Worm (Caenorhabditis elegans) whole organism, young adult: ENCODE results near the gene C15H7.4.

ENCODE experiments used
- B0019.2 ChIP-seq: fragments of 200-800 bp; sonication (Bioruptor generic); conservative IDR thresholded peaks from 2 replicates; pipeline ENCODE4 v1.3.6; 2022; ENCODE audit warnings: missing genetic modification reagents, missing genetic modification characterization, missing compliant biosample characterization
- B0035.1 ChIP-seq: sonication (generic microtip); optimal IDR thresholded peaks from 2 replicates; lab custom pipeline; 2016; ENCODE audit warnings: missing genetic modification characterization, mild to moderate bottlenecking, missing compliant biosample characterization, missing genotype, missing genetic modification reagents
- B0336.3 ChIP-seq: fragments of 200-800 bp; sonication (Bioruptor generic); IDR thresholded peaks from 2 replicates; pipeline ENCODE4 v1.3.6; 2022; ENCODE audit warnings: missing genetic modification characterization, missing compliant biosample characterization
- F10E7.11 ChIP-seq: sonication (generic microtip); optimal IDR thresholded peaks from 2 replicates; lab custom pipeline; 2017; ENCODE audit warnings: mild to moderate bottlenecking, missing genetic modification characterization, moderate library complexity, missing compliant biosample characterization
- F33H1.4 ChIP-seq: fragments of 200-800 bp; sonication (Bioruptor generic); IDR thresholded peaks from 2 replicates; pipeline ENCODE4 v1.3.6; 2022; ENCODE audit warnings: missing genetic modification reagents, missing genetic modification characterization, missing compliant biosample characterization
- F39B2.1 ChIP-seq: fragments of 200-800 bp; sonication (Bioruptor generic); IDR thresholded peaks from 2 replicates; pipeline ENCODE4 v1.3.6; 2022; ENCODE audit warnings: missing genetic modification reagents, missing genetic modification characterization, missing compliant biosample characterization
- F55B11.4 ChIP-seq: sonication (generic microtip); optimal IDR thresholded peaks from 2 replicates; lab custom pipeline; 2016; ENCODE audit warnings: missing compliant biosample characterization, missing genetic modification characterization, borderline replicate concordance; ENCODE audit not compliant: insufficient read depth
- K12H6.12 ChIP-seq: fragments of 200-800 bp; sonication (Bioruptor generic); optimal IDR thresholded peaks from 2 replicates; lab custom pipeline; 2018; ENCODE audit warnings: mild to moderate bottlenecking, missing genetic modification characterization, missing compliant biosample characterization
- T07F8.4 ChIP-seq: sonication (generic microtip); optimal IDR thresholded peaks from 2 replicates; lab custom pipeline; 2016; ENCODE audit warnings: mild to moderate bottlenecking, missing genetic modification characterization, moderate library complexity, missing compliant biosample characterization
- Y53F4B.3 ChIP-seq: fragments of 200-800 bp; sonication (Bioruptor generic); IDR thresholded peaks from 2 replicates; pipeline ENCODE4 v1.3.6; 2022; ENCODE audit warnings: missing genetic modification reagents, missing genetic modification characterization, missing compliant biosample characterization
- Y53G8AR.9 ChIP-seq: fragments of 200-800 bp; sonication (Bioruptor generic); conservative IDR thresholded peaks from 2 replicates; pipeline ENCODE4 v1.3.6; 2022; ENCODE audit warnings: missing genetic modification reagents, missing genetic modification characterization, missing compliant biosample characterization
- Y95B8A.8 ChIP-seq: fragments of 200-800 bp; sonication (Bioruptor generic); IDR thresholded peaks from 2 replicates; pipeline ENCODE4 v1.3.6; 2022; ENCODE audit warnings: missing genetic modification reagents, missing genetic modification characterization, missing compliant biosample characterization
- ZK185.1 ChIP-seq: sonication (generic microtip); optimal IDR thresholded peaks from 2 replicates; lab custom pipeline; 2016; ENCODE audit warnings: mild to moderate bottlenecking, missing genetic modification characterization, missing compliant biosample characterization; ENCODE audit not compliant: poor library complexity, severe bottlenecking
- ama-1 ChIP-seq, 3 experiments: fragments of 150-350 bp in 1 of 3; sonication (generic microtip) in 2 of 3; optimal IDR thresholded peaks; 2 replicates each; lab custom pipeline; 2014 to 2018; ENCODE audit warnings: missing biosample characterization in 2 of 3, missing genetic modification characterization in 2 of 3, missing genetic modification reagents in 2 of 3
- aptf-2 ChIP-seq: fragments of 200-800 bp; sonication (Bioruptor generic); conservative IDR thresholded peaks from 2 replicates; pipeline ENCODE4 v1.3.6; 2022; ENCODE audit warnings: missing genetic modification reagents, missing genetic modification characterization, missing compliant biosample characterization
- aptf-3 ChIP-seq: fragments of 200-800 bp; sonication (Bioruptor generic); IDR thresholded peaks from 2 replicates; pipeline ENCODE4 v1.3.6; 2022; ENCODE audit warnings: missing genetic modification characterization, missing compliant biosample characterization
- atf-7 ChIP-seq: sonication (generic microtip); optimal IDR thresholded peaks from 2 replicates; lab custom pipeline; 2017; ENCODE audit warnings: mild to moderate bottlenecking, missing genetic modification characterization, missing compliant biosample characterization
- attf-3 ChIP-seq: fragments of 200-800 bp; sonication (Bioruptor generic); conservative IDR thresholded peaks from 2 replicates; pipeline ENCODE4 v1.3.6; 2022; ENCODE audit warnings: missing genetic modification reagents, missing genetic modification characterization, missing compliant biosample characterization
- bed-1 ChIP-seq: fragments of 200-800 bp; sonication (Bioruptor generic); IDR thresholded peaks from 2 replicates; pipeline ENCODE4 v1.3.6; 2022; ENCODE audit warnings: missing genetic modification reagents, missing genetic modification characterization, missing compliant biosample characterization
- ceh-100 ChIP-seq: fragments of 200-800 bp; sonication (Bioruptor generic); IDR thresholded peaks from 2 replicates; pipeline ENCODE4 v1.3.6; 2022; ENCODE audit warnings: missing genetic modification reagents, missing genetic modification characterization, missing compliant biosample characterization
- ceh-40 ChIP-seq: fragments of 200-800 bp; sonication (Bioruptor generic); IDR thresholded peaks from 2 replicates; pipeline ENCODE4 v1.3.6; 2022; ENCODE audit warnings: missing genetic modification characterization, missing compliant biosample characterization
- ceh-79 ChIP-seq: sonication (generic microtip); optimal IDR thresholded peaks from 2 replicates; lab custom pipeline; 2017; ENCODE audit warnings: mild to moderate bottlenecking, missing genetic modification characterization, missing compliant biosample characterization
- dox-1 ChIP-seq: fragments of 200-800 bp; sonication (Bioruptor generic); IDR thresholded peaks from 2 replicates; pipeline ENCODE4 v1.3.6; 2022; ENCODE audit warnings: missing genetic modification reagents, missing genetic modification characterization, missing compliant biosample characterization
- dpl-1 ChIP-seq: fragments of 150-350 bp; optimal IDR thresholded peaks from 2 replicates; lab custom pipeline; 2014; ENCODE audit warnings: missing biosample characterization, missing genetic modification reagents, missing genetic modification characterization
- efl-1 ChIP-seq: fragments of 150-350 bp; optimal IDR thresholded peaks from 2 replicates; lab custom pipeline; 2014; ENCODE audit warnings: missing biosample characterization, missing genetic modification reagents, missing genetic modification characterization
- egl-18 ChIP-seq: fragments of 200-800 bp; sonication (Bioruptor generic); IDR thresholded peaks from 2 replicates; pipeline ENCODE4 v1.3.6; 2022; ENCODE audit warnings: missing genetic modification reagents, missing genetic modification characterization, missing compliant biosample characterization
- ekl-4 ChIP-seq: fragments of 200-800 bp; sonication (Bioruptor generic); IDR thresholded peaks from 2 replicates; pipeline ENCODE4 v1.3.6; 2022; ENCODE audit warnings: missing genetic modification reagents, missing genetic modification characterization, missing compliant biosample characterization
- fkh-3 ChIP-seq: sonication (generic microtip); optimal IDR thresholded peaks from 2 replicates; lab custom pipeline; 2016; ENCODE audit warnings: mild to moderate bottlenecking, missing genetic modification characterization, missing compliant biosample characterization
- gei-17 ChIP-seq: fragments of 200-800 bp; sonication (Bioruptor generic); optimal IDR thresholded peaks from 2 replicates; lab custom pipeline; 2018; ENCODE audit warnings: mild to moderate bottlenecking, missing genetic modification characterization, missing compliant biosample characterization
- hlh-12 ChIP-seq: sonication (generic microtip); optimal IDR thresholded peaks from 2 replicates; lab custom pipeline; 2016; ENCODE audit warnings: missing genetic modification characterization, missing compliant biosample characterization
- hmg-1.2 ChIP-seq: fragments of 200-800 bp; sonication (Bioruptor generic); IDR thresholded peaks from 2 replicates; pipeline ENCODE4 v1.3.6; 2022; ENCODE audit warnings: missing genetic modification reagents, missing genetic modification characterization, missing compliant biosample characterization
- hmg-20 ChIP-seq: fragments of 200-800 bp; sonication (Bioruptor generic); IDR thresholded peaks from 2 replicates; pipeline ENCODE4 v1.3.6; 2022; ENCODE audit warnings: missing genetic modification reagents, missing genetic modification characterization, missing compliant biosample characterization
- lin-54 ChIP-seq: fragments of 200-800 bp; sonication (Bioruptor generic); optimal IDR thresholded peaks from 2 replicates; lab custom pipeline; 2018; ENCODE audit warnings: mild to moderate bottlenecking, missing genetic modification characterization, missing compliant biosample characterization
- lir-1 ChIP-seq: fragments of 200-800 bp; sonication (Bioruptor generic); conservative IDR thresholded peaks from 2 replicates; pipeline ENCODE4 v1.3.6; 2022; ENCODE audit warnings: missing genetic modification reagents, missing genetic modification characterization, missing compliant biosample characterization
- lsl-1 ChIP-seq: fragments of 200-800 bp; sonication (Bioruptor generic); optimal IDR thresholded peaks from 2 replicates; lab custom pipeline; 2018; ENCODE audit warnings: mild to moderate bottlenecking, missing genetic modification characterization, moderate library complexity, missing compliant biosample characterization
- madf-10 ChIP-seq: sonication (generic microtip); optimal IDR thresholded peaks from 2 replicates; lab custom pipeline; 2016; ENCODE audit warnings: mild to moderate bottlenecking, missing genetic modification characterization, missing compliant biosample characterization
- madf-3 ChIP-seq: fragments of 200-800 bp; sonication (Bioruptor generic); IDR thresholded peaks from 2 replicates; pipeline ENCODE4 v1.3.6; 2022; ENCODE audit warnings: missing genetic modification reagents, missing genetic modification characterization, missing compliant biosample characterization
- nhr-27 ChIP-seq: fragments of 200-800 bp; sonication (Bioruptor generic); optimal IDR thresholded peaks from 2 replicates; lab custom pipeline; 2018; ENCODE audit warnings: mild to moderate bottlenecking, missing genetic modification characterization, moderate library complexity, missing compliant biosample characterization
- nhr-80 ChIP-seq: sonication (generic microtip); optimal IDR thresholded peaks from 2 replicates; lab custom pipeline; 2016; ENCODE audit warnings: missing genetic modification characterization, missing compliant biosample characterization
- pbrm-1 ChIP-seq: fragments of 200-800 bp; sonication (Bioruptor generic); IDR thresholded peaks from 2 replicates; pipeline ENCODE4 v1.3.6; 2022; ENCODE audit warnings: missing genetic modification reagents, missing genetic modification characterization, missing compliant biosample characterization
- rcor-1 ChIP-seq: fragments of 200-800 bp; sonication (Bioruptor generic); IDR thresholded peaks from 2 replicates; pipeline ENCODE4 v1.3.6; 2022; ENCODE audit warnings: missing genetic modification reagents, missing genetic modification characterization, missing compliant biosample characterization
- sdz-38 ChIP-seq: sonication (generic microtip); optimal IDR thresholded peaks from 2 replicates; lab custom pipeline; 2016; ENCODE audit warnings: missing genotype, missing genetic modification characterization, missing compliant biosample characterization
- sea-2 ChIP-seq: fragments of 200-800 bp; sonication (Bioruptor generic); IDR thresholded peaks from 2 replicates; pipeline ENCODE4 v1.3.6; 2022; ENCODE audit warnings: missing genetic modification characterization, missing compliant biosample characterization
- snpc-1.1 ChIP-seq: sonication (generic microtip); optimal IDR thresholded peaks from 2 replicates; lab custom pipeline; 2017; ENCODE audit warnings: missing genetic modification characterization, mild to moderate bottlenecking, missing compliant biosample characterization, antibody characterized with exemption, moderate library complexity, missing genotype, missing genetic modification reagents; ENCODE audit not compliant: insufficient read depth
- somi-1 ChIP-seq: fragments of 200-800 bp; sonication (Bioruptor generic); optimal IDR thresholded peaks from 2 replicates; lab custom pipeline; 2018; ENCODE audit warnings: mild to moderate bottlenecking, missing genetic modification characterization, missing compliant biosample characterization
- tbp1 ChIP-seq: fragments of 200-800 bp; sonication (Bioruptor generic); optimal IDR thresholded peaks from 2 replicates; lab custom pipeline; 2018; ENCODE audit warnings: mild to moderate bottlenecking, missing genetic modification characterization, missing compliant biosample characterization
- unc-130 ChIP-seq: sonication (generic microtip); optimal IDR thresholded peaks from 2 replicates; lab custom pipeline; 2016; ENCODE audit warnings: missing genetic modification reagents, missing genetic modification characterization, missing compliant biosample characterization
- ztf-28 ChIP-seq: fragments of 200-800 bp; sonication (Bioruptor generic); IDR thresholded peaks from 2 replicates; pipeline ENCODE4 v1.3.6; 2022; ENCODE audit warnings: missing genetic modification reagents, missing genetic modification characterization, missing compliant biosample characterization
- ztf-6 ChIP-seq: fragments of 200-800 bp; sonication (Bioruptor generic); IDR thresholded peaks from 2 replicates; pipeline ENCODE4 v1.3.6; 2022; ENCODE audit warnings: missing genetic modification reagents, missing genetic modification characterization, missing compliant biosample characterization

The C15H7.4 gene

ce11 chrIII:9631117-9631655, 24.5 kb downstream of the C15H7.4 start, which contains the start of gene ubc-7 (continued):
- TF ChIP-seq hmg-1.2 (GFP tag; lab: Robert Waterston, UW) (peak; percentile 48), madf-3 (GFP tag; lab: Robert Waterston, UW) (peak; percentile 30; the same call in 1 of the 2 replicates), B0035.1 (tag; lab: Kevin White, UChicago) (no peak), attf-3 (GFP tag; lab: Robert Waterston, UW) (no peak), rcor-1 (GFP tag; lab: Robert Waterston, UW) (peak; percentile 70), dox-1 (GFP tag; lab: Robert Waterston, UW) (peak; percentile 25; the same call in 1 of the 2 replicates), madf-10 (tag; lab: Kevin White, UChicago) (no peak), ztf-28 (GFP tag; lab: Robert Waterston, UW) (no peak), atf-7 (tag; lab: Kevin White, UChicago) (peak; percentile 23), ZK185.1 (tag; lab: Kevin White, UChicago) (peak; percentile 63), nhr-80 (peak; percentile 22), unc-130 (GFP tag; lab: Kevin White, UChicago) (no peak), ztf-6 (GFP tag; lab: Robert Waterston, UW) (no peak), dpl-1 (peak; percentile 95), sea-2 (GFP tag; lab: Robert Waterston, UW) (no peak), ceh-40 (GFP tag; lab: Robert Waterston, UW) (no peak), tbp1 (GFP tag; lab: Kevin White, UChicago) (peak; percentile 56), egl-18 (no peak), ceh-79 (tag; lab: Kevin White, UChicago) (no peak), ama-1 (optimal IDR thresholded peaks at IDR 0.05; lab: Kevin White, UChicago) (peak; percentile 51), ama-1 (GFP tag; optimal IDR thresholded peaks at IDR 0.05; lab: Kevin White, UChicago) (no peak), F10E7.11 (no peak), lir-1 (no peak), fkh-3 (no peak), T07F8.4 (tag; lab: Kevin White, UChicago) (no peak), hmg-20 (GFP tag; lab: Robert Waterston, UW) (no peak), hlh-12 (tag; lab: Kevin White, UChicago) (no peak), efl-1 (GFP tag; lab: Kevin White, UChicago) (peak; percentile 96), F39B2.1 (GFP tag; lab: Robert Waterston, UW) (no peak), lsl-1 (GFP tag; lab: Kevin White, UChicago) (peak; percentile 69), aptf-2 (GFP tag; lab: Robert Waterston, UW) (no peak), Y95B8A.8 (GFP tag; lab: Robert Waterston, UW) (no peak), bed-1 (GFP tag; lab: Robert Waterston, UW) (no peak), aptf-3 (GFP tag; lab: Robert Waterston, UW) (no peak), F33H1.4 (peak; percentile 97), lin-54 (GFP tag; lab: Kevin White, UChicago) (peak; percentile 95), nhr-27 (tag; lab: Kevin White, UChicago) (no peak), Y53G8AR.9 (GFP tag; lab: Robert Waterston, UW) (no peak), snpc-1.1 (tag; lab: Kevin White, UChicago) (peak; percentile 58), ceh-100 (GFP tag; lab: Robert Waterston, UW) (peak; percentile 19; the same call in 1 of the 2 replicates), B0019.2 (GFP tag; lab: Robert Waterston, UW) (0 out of 2 replicates have a peak, but pooled peaks have one; percentile 3), ekl-4 (peak; percentile 76), K12H6.12 (tag; lab: Kevin White, UChicago) (no peak), sdz-38 (tag; lab: Kevin White, UChicago) (no peak), somi-1 (GFP tag; lab: Kevin White, UChicago) (no peak), pbrm-1 (GFP tag; lab: Robert Waterston, UW) (no peak), B0336.3 (GFP tag; lab: Robert Waterston, UW) (peak; percentile 42; the same call in 1 of the 2 replicates), gei-17 (GFP tag; lab: Kevin White, UChicago) (no peak), F55B11.4 (tag; lab: Kevin White, UChicago) (no peak), Y53F4B.3 (no peak)
